Worm (Caenorhabditis elegans): ENCODE data around the gene rcs-1.

rcs-1 gene

DNA sequence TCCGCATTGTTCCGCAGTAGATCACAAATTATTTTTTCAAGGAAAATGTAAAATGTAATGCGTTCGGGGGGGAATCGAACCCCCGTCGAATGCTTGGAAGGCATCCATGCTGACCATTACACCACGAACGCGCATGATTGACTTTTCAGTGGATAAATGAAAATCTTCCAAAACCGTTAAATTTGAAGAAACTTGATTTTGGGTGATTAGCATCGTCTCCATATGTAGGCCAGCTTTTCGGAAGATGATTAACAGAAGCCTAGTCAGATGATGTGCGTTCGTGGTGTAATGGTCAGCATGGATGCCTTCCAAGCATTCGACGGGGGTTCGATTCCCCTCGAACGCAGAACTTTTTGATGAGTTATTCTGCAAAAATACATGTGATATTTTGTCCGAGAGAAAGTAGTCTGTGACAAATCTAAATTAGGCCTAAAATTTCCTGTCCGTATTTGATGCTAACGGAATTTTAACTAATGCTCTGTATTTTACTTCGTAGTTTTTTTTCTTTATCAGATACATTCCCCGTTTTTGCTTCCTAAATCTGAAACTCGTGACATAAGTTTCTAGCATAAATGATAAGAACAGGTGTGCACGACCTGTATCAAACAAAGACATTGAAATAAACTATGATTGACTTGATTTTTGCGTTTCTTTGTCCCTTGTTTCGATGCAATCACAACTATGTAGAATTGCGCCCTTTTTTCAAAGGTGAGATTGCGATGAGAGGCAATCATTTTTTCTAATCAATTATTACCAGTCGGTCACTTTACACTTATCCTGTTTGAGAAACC lies 18.3 kb upstream of the rcs-1 start, which contains the start of gene C28G1.10:
Gene C28G1.10, plus strand, starts transcription at position 676 of the 791 bp plus-strand sequence.
- TF ChIP-seq ceh-28 (tag; optimal IDR thresholded peaks at IDR 0.05) (no peak), snpc-1.2 (GFP tag; IDR thresholded peaks at IDR 0.05) (no peak; the same call in 1 of the 2 replicates), duxl-1 (tag; optimal IDR thresholded peaks at IDR 0.05; ENCODE audit: poor library complexity) (no peak), php-3 (GFP tag; IDR thresholded peaks at IDR 0.05) (peak; percentile 27), dmd-6 (GFP tag; IDR thresholded peaks at IDR 0.05) (no peak; the same call in 1 of the 2 replicates), dpl-1 (GFP tag; optimal IDR thresholded peaks at IDR 0.05) (peak; percentile 3), mes-2 (tag; optimal IDR thresholded peaks at IDR 0.05; ENCODE audit: poor library complexity, severe bottlenecking) (peak; percentile 18), lin-39 (tag; optimal IDR thresholded peaks at IDR 0.05) (no peak), lsy-2 (tag; optimal IDR thresholded peaks at IDR 0.05) (no peak), nhr-41 (GFP tag; IDR thresholded peaks at IDR 0.05) (no peak), nhr-237 (tag; optimal IDR thresholded peaks at IDR 0.05) (no peak), nhr-6 (tag; optimal IDR thresholded peaks at IDR 0.05) (no peak), daf-12 (tag; optimal IDR thresholded peaks at IDR 0.05) (no peak), T26A8.4 (GFP tag; IDR thresholded peaks at IDR 0.05) (peak; percentile 81), zag-1 (tag; optimal IDR thresholded peaks at IDR 0.05) (no peak), snpc-4 (tag; optimal IDR thresholded peaks at IDR 0.05) (no peak), spr-3 (GFP tag; optimal IDR thresholded peaks at IDR 0.05) (no peak), ceh-44 (GFP tag; IDR thresholded peaks at IDR 0.05) (no peak), unc-39 (tag; optimal IDR thresholded peaks at IDR 0.05) (no peak), set-16 (GFP tag; IDR thresholded peaks at IDR 0.05) (no peak), nhr-28 (tag; optimal IDR thresholded peaks at IDR 0.05) (peak; percentile 69), hlh-11 (tag; optimal IDR thresholded peaks at IDR 0.05) (no peak), lin-15B (tag; optimal IDR thresholded peaks at IDR 0.05) (no peak), ztf-11 (tag; optimal IDR thresholded peaks at IDR 0.05) (no peak), aha-1 (tag) (no peak), daf-19 (GFP tag; conservative IDR thresholded peaks at IDR 0.05) (0 out of 2 replicates have a peak, but pooled peaks have one; percentile 44), F44E2.7 (GFP tag; IDR thresholded peaks at IDR 0.05) (peak; percentile 80), D1046.2 (GFP tag; IDR thresholded peaks at IDR 0.05) (peak; percentile 63; the same call in 1 of the 2 replicates), nhr-25 (tag; optimal IDR thresholded peaks at IDR 0.05; ENCODE audit: borderline replicate concordance, insufficient read depth) (no peak), nhr-10 (tag; optimal IDR thresholded peaks at IDR 0.05) (no peak), mdl-1 (tag; optimal IDR thresholded peaks at IDR 0.05) (no peak), ama-1 (optimal IDR thresholded peaks at IDR 0.05) (no peak), skn-1 (tag; optimal IDR thresholded peaks at IDR 0.05) (no peak), hlh-30 (tag; optimal IDR thresholded peaks at IDR 0.05; ENCODE audit: insufficient read depth) (peak; percentile 44), ZK546.5 (tag; optimal IDR thresholded peaks at IDR 0.05) (no peak), attf-4 (tag; optimal IDR thresholded peaks at IDR 0.05) (no peak), dmd-9 (GFP tag; IDR thresholded peaks at IDR 0.05) (0 out of 2 replicates have a peak, but pooled peaks have one; percentile 34), Y75B8A.6 (GFP tag; IDR thresholded peaks at IDR 0.05) (peak; percentile 4; the same call in 1 of the 2 replicates), nhr-102 (tag; optimal IDR thresholded peaks at IDR 0.05) (no peak), egl-27 (tag; optimal IDR thresholded peaks at IDR 0.05) (no peak), gei-8 (GFP tag; optimal IDR thresholded peaks at IDR 0.05) (no peak), nhr-11 (tag; optimal IDR thresholded peaks at IDR 0.05) (no peak), lin-13 (GFP tag; optimal IDR thresholded peaks at IDR 0.05) (no peak), unc-130 (GFP tag; optimal IDR thresholded peaks at IDR 0.05) (no peak), mxl-3 (GFP tag; optimal IDR thresholded peaks at IDR 0.05) (no peak), F10B5.3 (tag; optimal IDR thresholded peaks at IDR 0.05) (no peak), pqm-1 (tag; optimal IDR thresholded peaks at IDR 0.05) (peak; percentile 75), daf-16 (GFP tag; optimal IDR thresholded peaks at IDR 0.05) (no peak), daf-16 (tag; optimal IDR thresholded peaks at IDR 0.05) (no peak), R02D3.7 (tag; optimal IDR thresholded peaks at IDR 0.05) (no peak), Y105C5A.15 (GFP tag; IDR thresholded peaks at IDR 0.05) (peak; percentile 73)
